Fruit fly (Drosophila melanogaster) whole organism, embryonic: ENCODE data around the gene CARPB.

Experiments used
- Antp ChIP-seq: fragments of 200-800 bp; sonication (Bioruptor generic); optimal IDR thresholded peaks from 3 replicates; lab custom pipeline; 2016; ENCODE audit warnings: missing biosample characterization, missing genetic modification characterization
- B-H2 ChIP-seq: fragments of 200-800 bp; sonication (Bioruptor generic); optimal IDR thresholded peaks from 2 replicates; lab custom pipeline; 2018; ENCODE audit warnings: missing biosample characterization, mild to moderate bottlenecking, missing genetic modification characterization
- CG12391 ChIP-seq: fragments of 200-800 bp; sonication (Bioruptor generic); optimal IDR thresholded peaks from 3 replicates; lab custom pipeline; 2018; ENCODE audit warnings: missing biosample characterization, mild to moderate bottlenecking, missing genetic modification characterization, moderate library complexity
- CG14860 ChIP-seq: fragments of 200-800 bp; sonication (Bioruptor generic); IDR thresholded peaks from 3 replicates; pipeline ENCODE4 v1.3.6; 2022; ENCODE audit warnings: missing biosample characterization, missing genetic modification characterization; ENCODE audit not compliant: partially characterized antibody
- CG15073 ChIP-seq: fragments of 200-800 bp; sonication (Bioruptor generic); optimal IDR thresholded peaks from 2 replicates; lab custom pipeline; 2016; ENCODE audit warnings: missing biosample characterization, missing genetic modification characterization
- CG17186 ChIP-seq: fragments of 200-800 bp; sonication (Bioruptor generic); optimal IDR thresholded peaks from 3 replicates; lab custom pipeline; 2017; ENCODE audit warnings: missing biosample characterization, missing genetic modification reagents, missing genetic modification characterization
- CG17568 ChIP-seq: fragments of 200-800 bp; sonication (Bioruptor generic); optimal IDR thresholded peaks from 2 replicates; lab custom pipeline; 2018; ENCODE audit warnings: missing biosample characterization, mild to moderate bottlenecking, missing genetic modification characterization, moderate library complexity
- CG18476 ChIP-seq: fragments of 200-800 bp; sonication (Bioruptor generic); optimal IDR thresholded peaks from 2 replicates; lab custom pipeline; 2016; ENCODE audit warnings: missing biosample characterization, mild to moderate bottlenecking, missing genetic modification characterization
- CG31388 ChIP-seq: fragments of 200-800 bp; sonication (Bioruptor generic); optimal IDR thresholded peaks from 2 replicates; lab custom pipeline; 2016; ENCODE audit warnings: missing biosample characterization, missing genetic modification characterization
- CG42726 ChIP-seq: fragments of 200-800 bp; sonication (Bioruptor generic); IDR thresholded peaks from 2 replicates; pipeline ENCODE4 v1.3.6; 2022; ENCODE audit warnings: missing biosample characterization, missing genetic modification characterization; ENCODE audit not compliant: partially characterized antibody
- CG4328 ChIP-seq: fragments of 200-800 bp; sonication (Bioruptor generic); optimal IDR thresholded peaks from 3 replicates; lab custom pipeline; 2017; ENCODE audit warnings: missing biosample characterization, missing genetic modification reagents, missing genetic modification characterization
- CG4404 ChIP-seq: fragments of 200-800 bp; sonication (Bioruptor generic); IDR thresholded peaks from 2 replicates; pipeline ENCODE4 v1.3.6; 2022; ENCODE audit warnings: missing biosample characterization, missing genetic modification characterization
- CG7745 ChIP-seq: fragments of 200-800 bp; sonication (Bioruptor generic); optimal IDR thresholded peaks from 2 replicates; lab custom pipeline; 2018; ENCODE audit warnings: missing biosample characterization, mild to moderate bottlenecking, missing genetic modification characterization, moderate library complexity
- CG7786 ChIP-seq: fragments of 200-800 bp; sonication (Bioruptor generic); optimal IDR thresholded peaks from 2 replicates; lab custom pipeline; 2016; ENCODE audit warnings: missing biosample characterization, missing genetic modification characterization
- CG7987 ChIP-seq: fragments of 200-800 bp; sonication (Bioruptor generic); optimal IDR thresholded peaks from 2 replicates; lab custom pipeline; 2018; ENCODE audit warnings: missing biosample characterization, mild to moderate bottlenecking, missing genetic modification characterization, moderate library complexity
- CG8478 ChIP-seq: fragments of >200 bp; optimal IDR thresholded peaks from 2 replicates; lab custom pipeline; 2018
- CG9876 ChIP-seq: fragments of 200-800 bp; sonication (Bioruptor generic); optimal IDR thresholded peaks from 2 replicates; lab custom pipeline; 2016; ENCODE audit warnings: missing biosample characterization, missing genetic modification characterization
- Dref ChIP-seq: fragments of 200-800 bp; sonication (Bioruptor generic); IDR thresholded peaks from 2 replicates; pipeline ENCODE4 v1.3.6; 2022; ENCODE audit warnings: missing biosample characterization, missing genetic modification characterization
- Eip74EF ChIP-seq, 2 experiments: fragments of 200-800 bp in 1 of 2; fragments of >200 bp in 1 of 2; sonication (Bioruptor generic) in 1 of 2; optimal IDR thresholded peaks; 2 replicates each; lab custom pipeline; 2017 to 2019; ENCODE audit warnings: missing biosample characterization in 2 of 2, missing genetic modification characterization in 2 of 2, mild to moderate bottlenecking in 1 of 2, moderate library complexity in 1 of 2
- Elba2 ChIP-seq: fragments of 200-800 bp; sonication (Bioruptor generic); optimal IDR thresholded peaks from 3 replicates; lab custom pipeline; 2016; ENCODE audit warnings: missing biosample characterization, missing genetic modification characterization
- Gug ChIP-seq: fragments of 200-800 bp; sonication (Bioruptor generic); IDR thresholded peaks from 4 replicates; pipeline ENCODE4 v1.3.6; 2022; ENCODE audit warnings: missing biosample characterization, missing genetic modification characterization
- H2.0 ChIP-seq: fragments of 200-800 bp; sonication (Bioruptor generic); IDR thresholded peaks from 2 replicates; pipeline ENCODE4 v1.3.6; 2022; ENCODE audit warnings: missing biosample characterization, missing genetic modification characterization
- Hr51 ChIP-seq, 2 experiments: fragments of 200-800 bp; sonication (Bioruptor generic); optimal IDR thresholded peaks; 2 replicates in 1 of 2; 3 replicates in 1 of 2; lab custom pipeline; 2016 to 2018; ENCODE audit warnings: missing biosample characterization in 2 of 2, missing genetic modification characterization in 2 of 2, mild to moderate bottlenecking in 1 of 2, moderate library complexity in 1 of 2
- Lhr ChIP-seq: fragments of 200-800 bp; sonication (Bioruptor generic); optimal IDR thresholded peaks from 3 replicates; lab custom pipeline; 2017; ENCODE audit warnings: mild to moderate bottlenecking, missing biosample characterization, missing genetic modification reagents, missing genetic modification characterization
- Lpt ChIP-seq: fragments of >200 bp; optimal IDR thresholded peaks from 2 replicates; lab custom pipeline; 2018; ENCODE audit warnings: missing biosample characterization, missing genetic modification characterization
- Nf-YB ChIP-seq: fragments of 200-800 bp; sonication (Bioruptor generic); optimal IDR thresholded peaks from 3 replicates; lab custom pipeline; 2019; ENCODE audit warnings: missing biosample characterization, mild to moderate bottlenecking, missing genetic modification characterization, moderate library complexity
- NfI ChIP-seq: fragments of 200-800 bp; sonication (Bioruptor generic); optimal IDR thresholded peaks from 3 replicates; lab custom pipeline; 2018; ENCODE audit warnings: missing biosample characterization, mild to moderate bottlenecking, missing genetic modification characterization, moderate library complexity
- Rfx ChIP-seq: fragments of 200-800 bp; sonication (Bioruptor generic); IDR thresholded peaks from 2 replicates; pipeline ENCODE4 v1.3.6; 2022; ENCODE audit warnings: missing biosample characterization, missing genetic modification characterization
- Six4 ChIP-seq: fragments of 200-800 bp; sonication (Bioruptor generic); optimal IDR thresholded peaks from 2 replicates; lab custom pipeline; 2016; ENCODE audit warnings: missing biosample characterization, missing genetic modification characterization
- Sry-β ChIP-seq: fragments of 200-800 bp; sonication (Bioruptor generic); optimal IDR thresholded peaks from 2 replicates; lab custom pipeline; 2018; ENCODE audit warnings: missing biosample characterization, mild to moderate bottlenecking, missing genetic modification characterization, moderate library complexity
- Vsx1 ChIP-seq: fragments of 200-800 bp; sonication (Bioruptor generic); optimal IDR thresholded peaks from 2 replicates; lab custom pipeline; 2017; ENCODE audit warnings: missing biosample characterization, mild to moderate bottlenecking, missing genetic modification characterization, missing genetic modification reagents
- bbx ChIP-seq: fragments of 200-800 bp; sonication (Bioruptor generic); IDR thresholded peaks from 2 replicates; pipeline ENCODE4 v1.3.6; 2022; ENCODE audit warnings: missing biosample characterization, missing genetic modification characterization; ENCODE audit not compliant: partially characterized antibody
- bigmax ChIP-seq: fragments of 200-800 bp; sonication (Bioruptor generic); optimal IDR thresholded peaks from 2 replicates; lab custom pipeline; 2018; ENCODE audit warnings: missing biosample characterization, mild to moderate bottlenecking, missing genetic modification characterization
- bowl ChIP-seq: fragments of 200-800 bp; sonication (Bioruptor generic); IDR thresholded peaks from 2 replicates; pipeline ENCODE4 v1.3.6; 2022; ENCODE audit warnings: missing biosample characterization, missing genetic modification characterization
- cato ChIP-seq: fragments of 200-800 bp; sonication (Bioruptor generic); optimal IDR thresholded peaks from 2 replicates; lab custom pipeline; 2016; ENCODE audit warnings: missing biosample characterization, missing genetic modification characterization, borderline replicate concordance
- disco-r ChIP-seq: fragments of 200-800 bp; sonication (Bioruptor generic); optimal IDR thresholded peaks from 2 replicates; lab custom pipeline; 2016; ENCODE audit warnings: missing biosample characterization, missing genetic modification characterization
- ems ChIP-seq: fragments of 200-800 bp; sonication (Bioruptor generic); optimal IDR thresholded peaks from 3 replicates; lab custom pipeline; 2016; ENCODE audit warnings: missing biosample characterization, missing genetic modification characterization
- gcm2 ChIP-seq: fragments of 200-800 bp; sonication (Bioruptor generic); optimal IDR thresholded peaks from 2 replicates; lab custom pipeline; 2016; ENCODE audit warnings: missing biosample characterization, missing genetic modification characterization
- her ChIP-seq: fragments of 200-800 bp; sonication (Bioruptor generic); optimal IDR thresholded peaks from 2 replicates; lab custom pipeline; 2016; ENCODE audit warnings: missing biosample characterization, missing genetic modification characterization
- mirr ChIP-seq: fragments of 200-800 bp; sonication (Bioruptor generic); optimal IDR thresholded peaks from 3 replicates; lab custom pipeline; 2018; ENCODE audit warnings: missing biosample characterization, mild to moderate bottlenecking, missing genetic modification characterization
- pum ChIP-seq: fragments of 200-800 bp; sonication (Bioruptor generic); optimal IDR thresholded peaks from 2 replicates; lab custom pipeline; 2016; ENCODE audit warnings: missing biosample characterization, missing genetic modification characterization
- run ChIP-seq: fragments of 200-800 bp; sonication (Bioruptor generic); optimal IDR thresholded peaks from 3 replicates; lab custom pipeline; 2018; ENCODE audit warnings: missing biosample characterization, mild to moderate bottlenecking, missing genetic modification characterization
- sc ChIP-seq, 3 experiments: fragments of >200 bp in 2 of 3; fragments of 200-800 bp in 1 of 3; sonication (Bioruptor generic) in 1 of 3; optimal IDR thresholded peaks; 2 replicates in 2 of 3; 3 replicates in 1 of 3; lab custom pipeline; 2017; ENCODE audit warnings: mild to moderate bottlenecking in 1 of 3, missing biosample characterization in 1 of 3, missing genetic modification characterization in 1 of 3, missing genetic modification reagents in 1 of 3
- sens ChIP-seq: fragments of 200-800 bp; sonication (Bioruptor generic); peaks from one replicate; lab custom pipeline; 2016; ENCODE audit warnings: missing biosample characterization, missing genetic modification characterization
- stwl ChIP-seq: fragments of 200-800 bp; sonication (Bioruptor generic); optimal IDR thresholded peaks from 3 replicates; lab custom pipeline; 2018; ENCODE audit warnings: missing biosample characterization, mild to moderate bottlenecking, missing genetic modification characterization, moderate library complexity
- trem ChIP-seq: fragments of 200-800 bp; optimal IDR thresholded peaks from 3 replicates; lab custom pipeline; 2019; ENCODE audit warnings: missing biosample characterization, mild to moderate bottlenecking, missing genetic modification characterization, moderate library complexity
- tup ChIP-seq: fragments of 200-800 bp; sonication (Bioruptor generic); optimal IDR thresholded peaks from 2 replicates; lab custom pipeline; 2016; ENCODE audit warnings: missing biosample characterization, mild to moderate bottlenecking, missing genetic modification characterization, moderate library complexity
- wor ChIP-seq: fragments of 200-800 bp; sonication (Bioruptor generic); IDR thresholded peaks from 2 replicates; pipeline ENCODE4 v1.3.6; 2022; ENCODE audit warnings: missing biosample characterization, missing genetic modification characterization

CARPB gene

dm6 chrX:9875948-9876853 lies 93.2 kb downstream of the CARPB start, which contains the start of gene CG15247 (continued):
- TF ChIP-seq CG42726 (GFP tag; lab: Robert Waterston, UW) (no peak), B-H2 (GFP tag; lab: Kevin White, UChicago) (peak; percentile 68), tup (GFP tag; lab: Kevin White, UChicago) (no peak), wor (GFP tag; lab: Robert Waterston, UW) (peak; percentile 66; the same call in 1 of the 2 replicates), CG18476 (GFP tag; lab: Kevin White, UChicago) (peak; percentile 55), Eip74EF (GFP tag; optimal IDR thresholded peaks at IDR 0.05; lab: Kevin White, UChicago) (peak in 1 of 2 experiments; percentile 16), CG9876 (no peak), CG15073 (GFP tag; lab: Kevin White, UChicago) (no peak), CG4328 (GFP tag; lab: Kevin White, UChicago) (peak; percentile 54), run (tag; lab: Kevin White, UChicago) (no peak), gcm2 (GFP tag; lab: Kevin White, UChicago) (no peak), CG7786 (peak; percentile 50), trem (peak; percentile 3), Rfx (peak; percentile 88), CG7987 (GFP tag; lab: Kevin White, UChicago) (no peak), cato (GFP tag; lab: Kevin White, UChicago) (peak; percentile 14), CG17568 (GFP tag; lab: Kevin White, UChicago) (peak; percentile 0), CG8478 (no peak), Six4 (peak; percentile 54), ems (peak; percentile 47), Lhr (peak; percentile 8), bigmax (GFP tag; lab: Kevin White, UChicago) (no peak), Gug (GFP tag; lab: Robert Waterston, UW) (peak; percentile 71), CG14860 (GFP tag; lab: Robert Waterston, UW) (no peak), mirr (no peak), Vsx1 (GFP tag; lab: Kevin White, UChicago) (peak; percentile 14), CG12391 (tag; lab: Kevin White, UChicago) (peak; percentile 72), CG17186 (GFP tag; lab: Kevin White, UChicago) (no peak), bbx (no peak), Elba2 (GFP tag; lab: Kevin White, UChicago) (no peak), NfI (GFP tag; lab: Kevin White, UChicago) (peak; percentile 78), Nf-YB (GFP tag; lab: Kevin White, UChicago) (peak; percentile 31), Sry-β (GFP tag; lab: Kevin White, UChicago) (no peak), CG31388 (GFP tag; lab: Kevin White, UChicago) (peak; percentile 1), CG7745 (tag; lab: Kevin White, UChicago) (no peak), sc (optimal IDR thresholded peaks at IDR 0.05; lab: Kevin White, UChicago) (no peak), sc (GFP tag; optimal IDR thresholded peaks at IDR 0.05; lab: Kevin White, UChicago) (no peak), Lpt (GFP tag; lab: Kevin White, UChicago) (no peak), stwl (tag; lab: Kevin White, UChicago) (no peak), pum (peak; percentile 80), bowl (GFP tag; lab: Robert Waterston, UW) (peak; percentile 43; the same call in 1 of the 2 replicates), CG4404 (GFP tag; lab: Robert Waterston, UW) (peak; percentile 64), sens (GFP tag; lab: Kevin White, UChicago) (peak; percentile 95), Dref (GFP tag; lab: Robert Waterston, UW) (no peak), Antp (GFP tag; lab: Kevin White, UChicago) (peak; percentile 62), H2.0 (GFP tag; lab: Robert Waterston, UW) (peak; percentile 84), her (no peak), Hr51 (GFP tag; optimal IDR thresholded peaks at IDR 0.05; lab: Kevin White, UChicago) (peak; percentile 20 to 77), disco-r (no peak)
